Fruit fly (Drosophila melanogaster) S2 (cell line): ENCODE measurements around the gene tna.

ENCODE experiments used
- CG8478 ChIP-seq: fragments of >200 bp; optimal IDR thresholded peaks from 2 replicates; lab custom pipeline; 2018
- CTCF ChIP-seq, 2 experiments: fragments of >200 bp; optimal IDR thresholded peaks; 2 replicates each; lab custom pipeline; 2018

dm6 chr3L:10889000-10889691, 53.8 kb downstream of the tna start:
- TF ChIP-seq CTCF (optimal IDR thresholded peaks at IDR 0.05; lab: Kevin White, UChicago) (no peak), CG8478 (lab: Kevin White, UChicago) (no peak)
